Fruit fly (Drosophila melanogaster): ENCODE measurements around the gene Gtpx.
A peak's percentile ranks its signal among the peaks of the same experiment; 100 is the strongest.

The Gtpx gene

DNA sequence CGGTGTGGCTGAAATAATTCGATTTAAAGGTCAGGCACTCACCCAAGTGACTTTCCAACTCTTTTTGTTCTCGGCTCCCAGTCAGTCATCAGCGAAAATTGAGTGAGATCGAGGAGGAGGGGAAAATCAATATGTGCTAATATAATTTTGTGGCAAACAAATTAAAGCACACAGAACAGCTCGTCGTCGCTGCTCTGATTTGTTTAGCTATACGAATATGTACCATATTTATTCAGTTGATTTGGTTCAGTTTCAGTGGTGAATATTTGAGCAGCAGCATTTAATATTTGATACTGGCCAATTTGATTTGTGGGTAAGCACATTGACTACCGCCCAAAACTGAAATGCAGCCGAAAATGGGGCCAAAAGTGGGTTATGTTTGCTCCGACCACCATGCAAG, 20.6 kb upstream of the Gtpx start:
- TF ChIP-seq CG14711 (tag; optimal IDR thresholded peaks at IDR 0.05) = no peak
- TF ChIP-seq cnc (optimal IDR thresholded peaks at IDR 0.05) = no peak
- TF ChIP-seq pad (GFP tag; optimal IDR thresholded peaks at IDR 0.05) = no peak
- no peak for TF ChIP-seq bab1 (GFP tag; optimal IDR thresholded peaks at IDR 0.05)
- TF ChIP-seq CG5204 (GFP tag; optimal IDR thresholded peaks at IDR 0.05) = no peak
- no peak for TF ChIP-seq CG12768 (GFP tag; optimal IDR thresholded peaks at IDR 0.05)
- no peak for TF ChIP-seq CG7101 (tag; optimal IDR thresholded peaks at IDR 0.05)
- TF ChIP-seq tj (GFP tag; optimal IDR thresholded peaks at IDR 0.05) = no peak
- no peak for TF ChIP-seq Crg-1 (GFP tag; optimal IDR thresholded peaks at IDR 0.05)
- TF ChIP-seq CG33017 (tag; optimal IDR thresholded peaks at IDR 0.05) = no peak
- no peak for TF ChIP-seq cic (GFP tag; optimal IDR thresholded peaks at IDR 0.05)
- TF ChIP-seq kay (GFP tag; ENCODE audit: borderline replicate concordance) = no peak
- TF ChIP-seq ovo (GFP tag; optimal IDR thresholded peaks at IDR 0.05) = no peak
- TF ChIP-seq CG1620 (GFP tag; optimal IDR thresholded peaks at IDR 0.05) = no peak
- TF ChIP-seq toe (GFP tag; optimal IDR thresholded peaks at IDR 0.05) = no peak
- TF ChIP-seq CG11617 (GFP tag; optimal IDR thresholded peaks at IDR 0.05) = no peak
- no peak for TF ChIP-seq CG7045 (GFP tag; optimal IDR thresholded peaks at IDR 0.05)
- TF ChIP-seq Hr96 (GFP tag; optimal IDR thresholded peaks at IDR 0.05) = no peak
- TF ChIP-seq Mnt (GFP tag; optimal IDR thresholded peaks at IDR 0.05) = no peak
- TF ChIP-seq Clk (GFP tag; optimal IDR thresholded peaks at IDR 0.05) = no peak

DNA sequence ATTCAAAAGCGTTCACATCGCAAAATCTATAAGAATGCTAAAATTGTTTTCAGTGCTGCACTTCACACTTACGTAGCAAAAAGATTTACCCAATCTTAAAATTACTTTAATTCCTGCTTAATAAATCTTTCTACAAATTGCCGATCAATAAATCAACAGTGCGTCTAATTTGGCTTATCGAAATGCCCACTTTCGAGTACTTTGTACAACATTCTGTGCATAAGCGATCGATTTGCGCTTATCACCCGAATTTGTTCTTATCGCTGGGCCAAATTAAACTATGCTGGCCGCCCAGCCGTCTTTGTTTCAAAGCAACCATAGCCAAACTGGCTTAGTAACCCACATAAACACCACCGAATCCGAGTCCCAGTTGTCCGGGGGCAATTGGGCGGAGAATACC, 19.6 kb upstream of the Gtpx start:
- TF ChIP-seq kay (GFP tag; ENCODE audit: borderline replicate concordance) (peak; percentile 14), pad (GFP tag; optimal IDR thresholded peaks at IDR 0.05) (no peak)

DNA sequence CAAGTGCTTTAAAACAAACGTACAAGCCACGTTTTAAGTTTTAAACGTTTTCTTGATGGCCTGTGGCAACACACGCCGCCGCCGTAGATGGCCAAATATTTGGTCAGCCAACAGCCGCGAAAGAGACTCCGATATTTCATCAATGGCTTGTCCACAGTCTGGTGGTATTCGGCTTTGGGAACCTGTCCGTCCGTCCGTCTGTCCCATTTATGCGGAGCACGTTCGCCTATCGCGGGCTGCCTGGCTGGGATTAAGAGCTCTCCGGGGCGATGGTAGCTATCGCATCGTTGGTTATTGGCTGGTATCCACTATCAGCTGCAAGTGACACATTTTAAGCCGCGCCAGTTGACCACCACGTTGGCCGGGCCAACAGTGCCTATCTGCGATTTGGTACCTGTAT, 18.5 kb upstream of the Gtpx start:
- TF ChIP-seq bab1 (GFP tag; optimal IDR thresholded peaks at IDR 0.05) = no peak
- TF ChIP-seq kay (GFP tag; ENCODE audit: borderline replicate concordance) = no peak
- no peak for TF ChIP-seq CG12768 (GFP tag; optimal IDR thresholded peaks at IDR 0.05)
- no peak for TF ChIP-seq CG1620 (GFP tag; optimal IDR thresholded peaks at IDR 0.05)
- no peak for TF ChIP-seq Crg-1 (GFP tag; optimal IDR thresholded peaks at IDR 0.05)
- no peak for TF ChIP-seq Mnt (GFP tag; optimal IDR thresholded peaks at IDR 0.05)
- no peak for TF ChIP-seq cic (GFP tag; optimal IDR thresholded peaks at IDR 0.05)
- no peak for TF ChIP-seq CG11617 (GFP tag; optimal IDR thresholded peaks at IDR 0.05)
- TF ChIP-seq Clk (GFP tag; optimal IDR thresholded peaks at IDR 0.05) = no peak
- TF ChIP-seq tj (GFP tag; optimal IDR thresholded peaks at IDR 0.05) = no peak
- TF ChIP-seq toe (GFP tag; optimal IDR thresholded peaks at IDR 0.05) = no peak
- no peak for TF ChIP-seq pad (GFP tag; optimal IDR thresholded peaks at IDR 0.05)
- no peak for TF ChIP-seq CG33017 (tag; optimal IDR thresholded peaks at IDR 0.05)
- TF ChIP-seq CG5204 (GFP tag; optimal IDR thresholded peaks at IDR 0.05) = no peak

DNA sequence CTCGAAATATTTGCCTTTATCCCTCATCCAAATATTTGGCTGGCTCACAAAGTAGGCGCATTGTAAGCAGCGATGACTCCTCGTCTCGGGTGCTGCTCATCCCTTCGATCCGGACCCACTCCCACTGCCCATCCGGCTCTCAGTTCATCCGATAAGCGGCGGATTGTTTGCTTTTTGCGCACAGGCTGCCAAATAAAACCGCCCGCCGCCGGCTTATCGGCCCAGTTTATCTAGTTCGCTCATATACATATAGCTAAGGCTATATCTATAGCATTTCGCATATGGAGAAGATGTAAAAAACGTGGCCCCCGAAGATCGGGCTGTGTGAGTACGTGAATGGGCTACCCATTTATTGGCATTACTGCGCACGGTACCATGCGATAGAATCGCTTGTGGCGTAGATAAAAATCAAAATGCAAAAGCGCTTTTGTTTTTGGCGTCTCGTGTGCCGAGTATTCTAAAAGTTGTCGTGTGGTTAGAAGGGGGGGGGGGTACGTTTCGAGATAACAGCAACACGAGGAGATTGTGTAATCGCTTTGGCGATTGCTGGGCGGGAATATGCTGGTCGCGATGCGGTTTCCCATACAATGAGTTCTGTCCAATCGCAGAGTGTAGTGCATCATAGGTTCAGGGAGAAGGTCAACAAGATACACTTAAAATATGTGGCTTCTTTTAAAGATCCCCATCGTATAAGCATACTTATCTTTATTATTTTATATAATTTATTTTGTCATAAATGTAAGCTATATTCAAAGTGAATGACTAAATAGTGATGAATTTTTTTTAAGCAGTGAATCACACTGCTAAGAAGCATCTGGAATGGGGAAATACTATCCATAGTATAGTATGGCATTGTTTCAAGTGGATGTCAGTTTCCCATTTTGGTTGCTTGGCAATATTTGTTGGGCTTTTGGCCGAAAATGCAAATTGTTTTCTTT, 17.1 kb upstream of the Gtpx start:
- peak; percentile 17 for TF ChIP-seq Crg-1 (GFP tag; optimal IDR thresholded peaks at IDR 0.05)
- no peak for TF ChIP-seq CG1620 (GFP tag; optimal IDR thresholded peaks at IDR 0.05)
- TF ChIP-seq tj (GFP tag; optimal IDR thresholded peaks at IDR 0.05) = peak; percentile 59
- peak; percentile 69 for TF ChIP-seq kay (GFP tag; ENCODE audit: borderline replicate concordance)
- TF ChIP-seq CG5204 (GFP tag; optimal IDR thresholded peaks at IDR 0.05) = no peak
- TF ChIP-seq CG11617 (GFP tag; optimal IDR thresholded peaks at IDR 0.05) = peak; percentile 3
- TF ChIP-seq pad (GFP tag; optimal IDR thresholded peaks at IDR 0.05) = no peak
- TF ChIP-seq cic (GFP tag; optimal IDR thresholded peaks at IDR 0.05) = peak; percentile 94
- no peak for TF ChIP-seq CG14711 (tag; optimal IDR thresholded peaks at IDR 0.05)
- TF ChIP-seq Mnt (GFP tag; optimal IDR thresholded peaks at IDR 0.05) = peak; percentile 98
- peak; percentile 23 for TF ChIP-seq CG12768 (GFP tag; optimal IDR thresholded peaks at IDR 0.05)
- no peak for TF ChIP-seq Clk (GFP tag; optimal IDR thresholded peaks at IDR 0.05)

DNA sequence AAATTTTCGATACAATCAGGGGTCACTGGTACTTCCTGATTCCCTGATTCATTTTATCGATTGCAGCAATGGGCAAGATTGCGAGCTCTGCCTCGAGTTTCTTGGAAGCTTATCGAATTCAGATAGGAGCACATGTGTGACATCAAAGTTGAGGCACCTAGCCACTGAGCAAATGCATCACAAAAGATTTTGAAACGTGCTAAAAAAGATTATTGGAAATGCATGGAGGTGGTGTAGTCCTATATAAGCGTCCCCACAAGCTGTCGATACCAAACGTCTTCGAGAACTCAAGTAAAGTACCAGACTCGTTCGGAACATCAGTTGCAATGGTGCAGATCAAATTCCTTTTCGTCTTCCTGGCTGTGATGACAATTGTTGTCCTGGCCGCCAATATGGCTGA, 12.0 kb upstream of the Gtpx start, which contains the start of gene Drsl2:
TSS of gene Drsl2 (plus strand) at position 301 of the 400 bp plus-strand sequence.
- TF ChIP-seq bab1 (GFP tag; optimal IDR thresholded peaks at IDR 0.05) (no peak), cic (GFP tag; optimal IDR thresholded peaks at IDR 0.05) (no peak), Clk (GFP tag; optimal IDR thresholded peaks at IDR 0.05) (no peak), CG14711 (tag; optimal IDR thresholded peaks at IDR 0.05) (no peak), Hr96 (GFP tag; optimal IDR thresholded peaks at IDR 0.05) (no peak), CG11617 (GFP tag; optimal IDR thresholded peaks at IDR 0.05) (no peak), CG7045 (GFP tag; optimal IDR thresholded peaks at IDR 0.05) (no peak), CG7101 (tag; optimal IDR thresholded peaks at IDR 0.05) (no peak), CG33017 (tag; optimal IDR thresholded peaks at IDR 0.05) (no peak)

DNA sequence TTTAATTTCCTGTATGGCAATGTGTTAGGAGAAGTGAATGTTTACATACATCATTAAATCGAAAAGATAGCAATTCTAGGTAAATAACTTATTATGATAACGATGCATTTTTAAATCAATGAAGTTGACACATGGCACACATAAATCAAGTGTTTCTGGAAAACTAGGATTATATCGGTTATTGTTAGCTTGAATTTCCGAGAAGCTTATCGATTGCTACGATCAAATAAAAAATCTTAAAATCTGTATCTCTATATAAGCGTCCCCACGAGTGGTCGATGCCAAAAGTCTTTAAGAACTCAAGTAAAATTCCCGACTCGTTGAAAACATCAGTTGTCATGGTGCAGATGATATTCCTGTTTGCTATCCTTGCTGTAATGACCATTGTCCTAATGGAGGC, 11.4 kb upstream of the Gtpx start, which contains the start of gene Drsl3:
TSS of gene Drsl3 (plus strand) at position 301 of the 400 bp plus-strand sequence.
- TF ChIP-seq Mnt (GFP tag; optimal IDR thresholded peaks at IDR 0.05) (no peak), tj (GFP tag; optimal IDR thresholded peaks at IDR 0.05) (no peak), kay (GFP tag; ENCODE audit: borderline replicate concordance) (no peak), CG12768 (GFP tag; optimal IDR thresholded peaks at IDR 0.05) (no peak), CG14711 (tag; optimal IDR thresholded peaks at IDR 0.05) (no peak), toe (GFP tag; optimal IDR thresholded peaks at IDR 0.05) (no peak), CG5204 (GFP tag; optimal IDR thresholded peaks at IDR 0.05) (no peak), Crg-1 (GFP tag; optimal IDR thresholded peaks at IDR 0.05) (no peak), CG1620 (GFP tag; optimal IDR thresholded peaks at IDR 0.05) (no peak), Hr96 (GFP tag; optimal IDR thresholded peaks at IDR 0.05) (no peak), pad (GFP tag; optimal IDR thresholded peaks at IDR 0.05) (no peak), bab1 (GFP tag; optimal IDR thresholded peaks at IDR 0.05) (no peak), CG33017 (tag; optimal IDR thresholded peaks at IDR 0.05) (no peak), CG11617 (GFP tag; optimal IDR thresholded peaks at IDR 0.05) (no peak), CG7045 (GFP tag; optimal IDR thresholded peaks at IDR 0.05) (no peak), CG7101 (tag; optimal IDR thresholded peaks at IDR 0.05) (no peak), Clk (GFP tag; optimal IDR thresholded peaks at IDR 0.05) (no peak), cnc (optimal IDR thresholded peaks at IDR 0.05) (no peak), ovo (GFP tag; optimal IDR thresholded peaks at IDR 0.05) (no peak)

Measured in whole organism, adult.